Worm (Caenorhabditis elegans) whole organism, L4 larva: ENCODE measurements around the gene unc-96.

Experiments
- ama-1 ChIP-seq: fragments of 150-350 bp; optimal IDR thresholded peaks from 2 replicates; lab custom pipeline; 2014; ENCODE audit warnings: inconsistent platforms, mixed read lengths
- dpl-1 ChIP-seq: fragments of 150-350 bp; optimal IDR thresholded peaks from 2 replicates; lab custom pipeline; 2014; ENCODE audit warnings: missing biosample characterization, missing genetic modification reagents, missing genetic modification characterization
- duxl-1 ChIP-seq: sonication (generic microtip); optimal IDR thresholded peaks from 2 replicates; lab custom pipeline; 2016; ENCODE audit warnings: mild to moderate bottlenecking, missing genetic modification characterization, moderate library complexity, missing compliant biosample characterization; ENCODE audit not compliant: poor library complexity
- lin-15B ChIP-seq: fragments of 150-350 bp; sonication (generic microtip); optimal IDR thresholded peaks from 3 replicates; lab custom pipeline; 2014; ENCODE audit warnings: missing biosample characterization, missing genetic modification characterization
- lin-39 ChIP-seq: fragments of 150-350 bp; optimal IDR thresholded peaks from 2 replicates; lab custom pipeline; 2014; ENCODE audit warnings: missing biosample characterization, missing genetic modification reagents, missing genetic modification characterization
- lsy-2 ChIP-seq, 2 experiments: fragments of 150-350 bp in 1 of 2; sonication (generic microtip) in 1 of 2; optimal IDR thresholded peaks; 2 replicates each; lab custom pipeline; 2014 to 2017; ENCODE audit warnings: missing biosample characterization in 2 of 2, missing genetic modification characterization in 2 of 2
- mep-1 ChIP-seq: fragments of 150-350 bp; sonication (generic microtip); optimal IDR thresholded peaks from 3 replicates; lab custom pipeline; 2014; ENCODE audit warnings: missing biosample characterization, missing genetic modification characterization
- nhr-76 ChIP-seq: fragments of 150-350 bp; optimal IDR thresholded peaks from 2 replicates; lab custom pipeline; 2014; ENCODE audit warnings: missing biosample characterization, missing genetic modification characterization
- unc-130 ChIP-seq: sonication (generic microtip); optimal IDR thresholded peaks from 2 replicates; lab custom pipeline; 2016; ENCODE audit warnings: missing genetic modification reagents, missing genetic modification characterization, missing compliant biosample characterization
- unc-62 ChIP-seq, 3 experiments: fragments of 150-350 bp in 1 of 3; sonication (generic microtip); optimal IDR thresholded peaks in 2 of 3; peaks in 1 of 3; 1 replicate in 1 of 3; 2 replicates in 2 of 3; lab custom pipeline; 2014 to 2017; ENCODE audit warnings: missing biosample characterization in 3 of 3, missing genetic modification characterization in 3 of 3, missing genetic modification reagents in 3 of 3, missing genotype in 1 of 3

DNA sequence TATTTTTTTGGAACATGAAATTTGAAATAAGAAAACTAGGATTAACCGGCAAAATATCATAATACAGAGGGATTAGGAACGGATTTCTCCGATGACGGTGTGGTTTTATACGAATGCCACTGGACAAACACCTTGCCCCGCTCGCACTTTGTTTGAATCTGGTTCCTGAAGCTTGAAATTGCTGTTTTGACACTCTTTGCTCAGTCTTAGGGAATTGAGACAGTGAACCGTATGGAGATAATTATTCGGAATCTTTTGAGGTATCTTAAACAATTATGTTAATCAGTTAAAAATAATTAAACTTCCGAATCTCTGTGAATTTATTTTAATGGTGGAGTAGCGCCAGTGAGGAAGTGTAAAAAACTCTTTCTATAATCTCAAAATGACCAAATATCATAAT lies 21.6 kb downstream of the unc-96 start, which contains the start of gene F13C5.3:
- TF ChIP-seq unc-130 (GFP tag; lab: Kevin White, UChicago) (no peak), lsy-2 (tag; optimal IDR thresholded peaks at IDR 0.05; lab: Kevin White, UChicago) (no peak), duxl-1 (no peak), dpl-1 (GFP tag; lab: Kevin White, UChicago) (no peak), lin-39 (no peak), mep-1 (tag; lab: Kevin White, UChicago) (no peak), lin-15B (tag; lab: Kevin White, UChicago) (no peak), nhr-76 (tag; lab: Kevin White, UChicago) (no peak), ama-1 (lab: Kevin White, UChicago) (no peak), unc-62 (GFP tag; optimal IDR thresholded peaks at IDR 0.05 in 1 of 2; lab: Kevin White, UChicago) (peak in 1 of 2 experiments; percentile 13), unc-62 (tag; optimal IDR thresholded peaks at IDR 0.05; lab: Kevin White, UChicago) (no peak)
